Fruit fly (Drosophila melanogaster) whole organism, embryonic: Measurements from ENCODE around the gene AlaRS-m.

Experiments
- ATbp ChIP-seq: fragments of 200-800 bp; sonication (Bioruptor generic); optimal IDR thresholded peaks from 2 replicates; lab custom pipeline; 2017; ENCODE audit warnings: missing biosample characterization, mild to moderate bottlenecking, missing genetic modification characterization, missing genetic modification reagents
- C15 ChIP-seq: fragments of 200-800 bp; sonication (Bioruptor generic); IDR thresholded peaks from 3 replicates; pipeline ENCODE4 v1.3.6; 2022; ENCODE audit warnings: missing biosample characterization, missing genetic modification characterization
- CG10147 ChIP-seq: fragments of 200-800 bp; sonication (Bioruptor generic); optimal IDR thresholded peaks from 2 replicates; lab custom pipeline; 2019; ENCODE audit warnings: missing biosample characterization, mild to moderate bottlenecking, missing genetic modification characterization, moderate library complexity
- CG10959 ChIP-seq: fragments of 200-800 bp; sonication (Bioruptor generic); IDR thresholded peaks from 2 replicates; pipeline ENCODE4 v1.3.6; 2022; ENCODE audit warnings: missing biosample characterization, missing genetic modification characterization
- CG11085 ChIP-seq: fragments of 200-800 bp; sonication (Bioruptor generic); IDR thresholded peaks from 2 replicates; pipeline ENCODE4 v1.3.6; 2022; ENCODE audit warnings: missing biosample characterization, missing genetic modification characterization
- CG12104 ChIP-seq: fragments of 200-800 bp; sonication (Bioruptor generic); optimal IDR thresholded peaks from 3 replicates; lab custom pipeline; 2016; ENCODE audit warnings: missing biosample characterization, missing genetic modification characterization
- CG14667 ChIP-seq: fragments of 200-800 bp; sonication (Bioruptor generic); IDR thresholded peaks from 2 replicates; pipeline ENCODE4 v1.3.6; 2022; ENCODE audit warnings: missing biosample characterization, missing genetic modification characterization
- CG14710 ChIP-seq: fragments of 200-800 bp; sonication (Bioruptor generic); optimal IDR thresholded peaks from 3 replicates; lab custom pipeline; 2019; ENCODE audit warnings: missing biosample characterization, mild to moderate bottlenecking, missing genetic modification characterization, moderate library complexity
- CG15696 ChIP-seq: fragments of 200-800 bp; sonication (Bioruptor generic); optimal IDR thresholded peaks from 2 replicates; lab custom pipeline; 2019; ENCODE audit warnings: missing biosample characterization, mild to moderate bottlenecking, missing genetic modification characterization, moderate library complexity
- CG1602 ChIP-seq: fragments of 200-800 bp; sonication (Bioruptor generic); optimal IDR thresholded peaks from 3 replicates; lab custom pipeline; 2016; ENCODE audit warnings: missing biosample characterization, missing genetic modification characterization
- CG17802 ChIP-seq: fragments of 200-800 bp; sonication (Bioruptor generic); optimal IDR thresholded peaks from 2 replicates; lab custom pipeline; 2018; ENCODE audit warnings: missing biosample characterization, mild to moderate bottlenecking, missing genetic modification characterization, moderate library complexity
- CG18262 ChIP-seq: fragments of 200-800 bp; optimal IDR thresholded peaks from 3 replicates; lab custom pipeline; 2019; ENCODE audit warnings: missing biosample characterization, mild to moderate bottlenecking, missing genetic modification characterization, moderate library complexity
- CG2199 ChIP-seq: fragments of 200-800 bp; sonication (Bioruptor generic); IDR thresholded peaks from 3 replicates; pipeline ENCODE4 v1.3.6; 2022; ENCODE audit warnings: missing biosample characterization, missing genetic modification characterization
- CG4424 ChIP-seq: fragments of 200-800 bp; sonication (Bioruptor generic); optimal IDR thresholded peaks from 3 replicates; lab custom pipeline; 2016; ENCODE audit warnings: missing biosample characterization, missing genetic modification characterization
- CG6272 ChIP-seq: fragments of 200-800 bp; sonication (Bioruptor generic); IDR thresholded peaks from 2 replicates; pipeline ENCODE4 v1.3.6; 2022; ENCODE audit warnings: missing biosample characterization, missing genetic modification characterization
- CG6654 ChIP-seq: fragments of 200-800 bp; sonication (Bioruptor generic); optimal IDR thresholded peaks from 2 replicates; lab custom pipeline; 2017; ENCODE audit warnings: missing biosample characterization, mild to moderate bottlenecking, missing genetic modification characterization
- CG6689 ChIP-seq: fragments of 200-800 bp; sonication (Bioruptor generic); IDR thresholded peaks from 2 replicates; pipeline ENCODE4 v1.3.6; 2022; ENCODE audit warnings: missing biosample characterization, missing genetic modification characterization
- CG7839 ChIP-seq: fragments of 200-800 bp; sonication (Bioruptor generic); optimal IDR thresholded peaks from 3 replicates; lab custom pipeline; 2018; ENCODE audit warnings: missing biosample characterization, mild to moderate bottlenecking, missing genetic modification characterization, moderate library complexity
- CG8765 ChIP-seq: fragments of 200-800 bp; sonication (Bioruptor generic); IDR thresholded peaks from 2 replicates; pipeline ENCODE4 v1.3.6; 2022; ENCODE audit warnings: missing biosample characterization, missing genetic modification characterization
- CG9932 ChIP-seq: fragments of 200-800 bp; sonication (Bioruptor generic); IDR thresholded peaks from 2 replicates; pipeline ENCODE4 v1.3.6; 2022; ENCODE audit warnings: missing biosample characterization, missing genetic modification characterization
- Chrac-16 ChIP-seq: fragments of 200-800 bp; sonication (Bioruptor generic); optimal IDR thresholded peaks from 3 replicates; lab custom pipeline; 2016; ENCODE audit warnings: missing biosample characterization, missing genetic modification characterization
- D ChIP-seq, 2 experiments: fragments of 200-800 bp in 1 of 2; fragments of >200 bp in 1 of 2; sonication (Bioruptor generic) in 1 of 2; optimal IDR thresholded peaks; 2 replicates in 1 of 2; 3 replicates in 1 of 2; lab custom pipeline; 2017; ENCODE audit warnings: mild to moderate bottlenecking in 1 of 2, missing biosample characterization in 1 of 2, missing genetic modification characterization in 1 of 2, missing genetic modification reagents in 1 of 2
- Deaf1 ChIP-seq: fragments of 200-800 bp; optimal IDR thresholded peaks from 3 replicates; lab custom pipeline; 2019; ENCODE audit warnings: missing biosample characterization, mild to moderate bottlenecking, missing genetic modification characterization, moderate library complexity
- Dip3 ChIP-seq: fragments of 200-800 bp; sonication (Bioruptor generic); optimal IDR thresholded peaks from 3 replicates; lab custom pipeline; 2016; ENCODE audit warnings: missing biosample characterization, missing genetic modification characterization
- Ets65A ChIP-seq: fragments of 200-800 bp; sonication (Bioruptor generic); peaks from one replicate; lab custom pipeline; 2016; ENCODE audit warnings: missing biosample characterization, missing genetic modification characterization
- H2.0 ChIP-seq: fragments of 200-800 bp; sonication (Bioruptor generic); IDR thresholded peaks from 2 replicates; pipeline ENCODE4 v1.3.6; 2022; ENCODE audit warnings: missing biosample characterization, missing genetic modification characterization
- Hr3 ChIP-seq: fragments of 200-800 bp; sonication (Bioruptor generic); optimal IDR thresholded peaks from 3 replicates; lab custom pipeline; 2016; ENCODE audit warnings: missing biosample characterization, missing genetic modification characterization
- Hr51 ChIP-seq, 2 experiments: fragments of 200-800 bp; sonication (Bioruptor generic); optimal IDR thresholded peaks; 2 replicates in 1 of 2; 3 replicates in 1 of 2; lab custom pipeline; 2016 to 2018; ENCODE audit warnings: missing biosample characterization in 2 of 2, missing genetic modification characterization in 2 of 2, mild to moderate bottlenecking in 1 of 2, moderate library complexity in 1 of 2
- MTF-1 ChIP-seq: fragments of 200-800 bp; sonication (Bioruptor generic); optimal IDR thresholded peaks from 2 replicates; lab custom pipeline; 2018; ENCODE audit warnings: missing biosample characterization, mild to moderate bottlenecking, missing genetic modification characterization, borderline replicate concordance
- Mad ChIP-seq: fragments of 200-800 bp; sonication (Bioruptor generic); optimal IDR thresholded peaks from 2 replicates; lab custom pipeline; 2016; ENCODE audit warnings: missing biosample characterization, missing genetic modification characterization
- Max ChIP-seq: fragments of 200-800 bp; sonication (Bioruptor generic); optimal IDR thresholded peaks from 2 replicates; lab custom pipeline; 2016; ENCODE audit warnings: missing biosample characterization, mild to moderate bottlenecking, missing genetic modification characterization
- Mes4 ChIP-seq: fragments of 200-800 bp; sonication (Bioruptor generic); optimal IDR thresholded peaks from 2 replicates; lab custom pipeline; 2016; ENCODE audit warnings: missing biosample characterization, missing genetic modification characterization
- Myb ChIP-seq: fragments of 200-800 bp; sonication (Bioruptor generic); optimal IDR thresholded peaks from 2 replicates; lab custom pipeline; 2016; ENCODE audit warnings: missing biosample characterization, missing genetic modification characterization
- NC2α ChIP-seq: fragments of 200-800 bp; sonication (Bioruptor generic); optimal IDR thresholded peaks from 2 replicates; lab custom pipeline; 2016; ENCODE audit warnings: missing biosample characterization, missing genetic modification characterization
- NC2β ChIP-seq: fragments of 200-800 bp; sonication (Bioruptor generic); optimal IDR thresholded peaks from 2 replicates; lab custom pipeline; 2016; ENCODE audit warnings: missing biosample characterization, missing genetic modification characterization
- Ravus ChIP-seq: fragments of 200-800 bp; sonication (Bioruptor generic); IDR thresholded peaks from 2 replicates; pipeline ENCODE4 v1.3.6; 2022; ENCODE audit warnings: missing biosample characterization, missing genetic modification characterization
- Rx ChIP-seq: fragments of 200-800 bp; sonication (Bioruptor generic); IDR thresholded peaks from 2 replicates; pipeline ENCODE4 v1.3.6; 2022; ENCODE audit warnings: missing biosample characterization, missing genetic modification characterization
- Sox102F ChIP-seq: fragments of 200-800 bp; sonication (Bioruptor generic); optimal IDR thresholded peaks from 2 replicates; lab custom pipeline; 2018; ENCODE audit warnings: missing biosample characterization, mild to moderate bottlenecking, missing genetic modification characterization, moderate library complexity
- ab ChIP-seq: fragments of 200-800 bp; sonication (Bioruptor generic); optimal IDR thresholded peaks from 2 replicates; lab custom pipeline; 2016; ENCODE audit warnings: missing biosample characterization, missing genetic modification characterization
- kah ChIP-seq: fragments of 200-800 bp; sonication (Bioruptor generic); optimal IDR thresholded peaks from 2 replicates; lab custom pipeline; 2018; ENCODE audit warnings: missing biosample characterization, mild to moderate bottlenecking, missing genetic modification characterization
- lbe ChIP-seq: fragments of 200-800 bp; sonication (Bioruptor generic); optimal IDR thresholded peaks from 2 replicates; lab custom pipeline; 2016; ENCODE audit warnings: missing biosample characterization, mild to moderate bottlenecking, missing genetic modification characterization
- luna ChIP-seq: fragments of 200-800 bp; sonication (Bioruptor generic); optimal IDR thresholded peaks from 2 replicates; lab custom pipeline; 2016; ENCODE audit warnings: missing biosample characterization, missing genetic modification characterization
- odd ChIP-seq: fragments of 200-800 bp; sonication (Bioruptor generic); optimal IDR thresholded peaks from 2 replicates; lab custom pipeline; 2017; ENCODE audit warnings: missing biosample characterization, mild to moderate bottlenecking, missing genetic modification characterization
- pum ChIP-seq: fragments of 200-800 bp; sonication (Bioruptor generic); optimal IDR thresholded peaks from 2 replicates; lab custom pipeline; 2016; ENCODE audit warnings: missing biosample characterization, missing genetic modification characterization
- sens-2 ChIP-seq: fragments of 200-800 bp; sonication (Bioruptor generic); IDR thresholded peaks from 2 replicates; pipeline ENCODE4 v1.3.6; 2022; ENCODE audit warnings: missing biosample characterization, missing genetic modification characterization
- stwl ChIP-seq: fragments of 200-800 bp; sonication (Bioruptor generic); optimal IDR thresholded peaks from 3 replicates; lab custom pipeline; 2018; ENCODE audit warnings: missing biosample characterization, mild to moderate bottlenecking, missing genetic modification characterization, moderate library complexity
- sug ChIP-seq: fragments of 200-800 bp; optimal IDR thresholded peaks from 2 replicates; lab custom pipeline; 2019; ENCODE audit warnings: missing biosample characterization, mild to moderate bottlenecking, missing genetic modification characterization, moderate library complexity
- unc-4 ChIP-seq: fragments of 200-800 bp; sonication (Bioruptor generic); IDR thresholded peaks from 2 replicates; pipeline ENCODE4 v1.3.6; 2022; ENCODE audit warnings: missing biosample characterization, missing genetic modification characterization; ENCODE audit not compliant: partially characterized antibody
- z ChIP-seq: fragments of 200-800 bp; sonication (Bioruptor generic); IDR thresholded peaks from 3 replicates; pipeline ENCODE4 v1.3.6; 2022; ENCODE audit warnings: missing biosample characterization, missing genetic modification characterization

Gene AlaRS-m

DNA sequence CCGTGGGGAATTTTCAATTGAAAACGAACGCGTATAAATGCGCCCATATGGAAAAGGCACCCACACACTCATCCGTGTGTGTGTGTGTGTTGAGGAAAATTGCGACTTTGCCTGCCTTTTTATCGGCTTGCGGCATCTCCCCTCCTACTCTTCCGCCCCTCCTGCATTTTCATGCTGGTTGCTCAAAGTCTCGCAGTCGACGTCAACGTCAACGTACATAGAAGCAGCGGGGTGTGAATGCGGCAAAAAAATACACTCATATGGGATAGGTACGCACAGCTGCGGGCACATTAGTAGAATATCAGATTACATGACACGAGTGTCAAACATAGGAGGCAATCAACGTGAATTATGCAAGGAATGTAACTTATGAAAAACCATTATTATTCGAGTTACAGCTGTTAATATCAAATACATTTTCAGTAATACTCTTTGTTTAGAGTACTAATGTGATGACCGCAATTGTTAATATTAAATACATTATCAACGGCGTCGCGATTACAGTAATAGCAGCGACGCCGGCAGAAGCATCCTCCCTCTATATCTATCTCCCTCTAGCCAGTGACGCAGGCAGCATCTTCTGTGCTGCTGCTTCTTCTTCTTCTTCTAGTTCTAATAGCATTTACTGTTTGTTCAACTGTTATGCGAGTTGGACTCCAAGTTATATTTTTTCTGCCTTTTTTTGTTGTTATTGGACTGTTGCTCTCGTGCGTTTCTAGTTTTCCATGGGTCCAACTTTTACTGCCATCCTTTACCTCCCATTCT is 41.1 kb downstream of the AlaRS-m start:
- TF ChIP-seq ab (GFP tag; lab: Kevin White, UChicago) (peak; percentile 74), CG9932 (GFP tag; lab: Robert Waterston, UW) (peak; percentile 60), stwl (tag; lab: Kevin White, UChicago) (peak; percentile 56), Hr3 (GFP tag; lab: Kevin White, UChicago) (peak; percentile 82), CG12104 (GFP tag; lab: Kevin White, UChicago) (peak; percentile 45), Chrac-16 (GFP tag; lab: Kevin White, UChicago) (peak; percentile 85), C15 (GFP tag; lab: Robert Waterston, UW) (peak; percentile 11; the same call in 1 of the 3 replicates), Ravus (GFP tag; lab: Robert Waterston, UW) (peak; percentile 39), CG18262 (tag; lab: Kevin White, UChicago) (peak; percentile 90), sens-2 (GFP tag; lab: Robert Waterston, UW) (peak; percentile 82), kah (GFP tag; lab: Kevin White, UChicago) (peak; percentile 59), ATbp (GFP tag; lab: Kevin White, UChicago) (peak; percentile 90), CG14667 (GFP tag; lab: Robert Waterston, UW) (peak; percentile 70), CG8765 (GFP tag; lab: Robert Waterston, UW) (peak; percentile 74), CG17802 (tag; lab: Kevin White, UChicago) (peak; percentile 78), CG10959 (peak; percentile 77), CG14710 (tag; lab: Kevin White, UChicago) (peak; percentile 82), Rx (GFP tag; lab: Robert Waterston, UW) (peak; percentile 82), sug (peak; percentile 30), CG2199 (peak; percentile 78; the same call in 2 of the 3 replicates), CG6654 (GFP tag; lab: Kevin White, UChicago) (peak; percentile 75), CG1602 (GFP tag; lab: Kevin White, UChicago) (peak; percentile 81), pum (GFP tag; lab: Kevin White, UChicago) (peak; percentile 86), Ets65A (GFP tag; lab: Kevin White, UChicago) (peak; percentile 98), CG10147 (GFP tag; lab: Kevin White, UChicago) (peak; percentile 84), CG6689 (GFP tag; lab: Robert Waterston, UW) (peak; percentile 89), D (optimal IDR thresholded peaks at IDR 0.05; lab: Kevin White, UChicago) (no peak), D (GFP tag; optimal IDR thresholded peaks at IDR 0.05; lab: Kevin White, UChicago) (peak; percentile 83), NC2α (GFP tag; lab: Kevin White, UChicago) (peak; percentile 59), Mes4 (peak; percentile 82), MTF-1 (peak; percentile 65), CG15696 (tag; lab: Kevin White, UChicago) (peak; percentile 75), CG4424 (GFP tag; lab: Kevin White, UChicago) (peak; percentile 90), NC2β (GFP tag; lab: Kevin White, UChicago) (peak; percentile 89), Myb (peak; percentile 58), Sox102F (GFP tag; lab: Kevin White, UChicago) (peak; percentile 92), Mad (GFP tag; lab: Kevin White, UChicago) (peak; percentile 77), luna (peak; percentile 57), z (peak; percentile 72; the same call in 2 of the 3 replicates), Hr51 (GFP tag; optimal IDR thresholded peaks at IDR 0.05; lab: Kevin White, UChicago) (peak; percentile 68 to 89), odd (GFP tag; lab: Kevin White, UChicago) (peak; percentile 79), lbe (peak; percentile 57), CG7839 (tag; lab: Kevin White, UChicago) (peak; percentile 94), H2.0 (peak; percentile 92), unc-4 (GFP tag; lab: Robert Waterston, UW) (no peak), Deaf1 (tag; lab: Kevin White, UChicago) (peak; percentile 63), CG11085 (GFP tag; lab: Robert Waterston, UW) (peak; percentile 66), CG6272 (GFP tag; lab: Robert Waterston, UW) (peak; percentile 81), Max (GFP tag; lab: Kevin White, UChicago) (peak; percentile 83), Dip3 (peak; percentile 78)
